Fruit fly (Drosophila melanogaster) whole organism: Measurements from ENCODE around the gene Taf4.

Experiments used
- CG8478 ChIP-seq: fragments of >200 bp; optimal IDR thresholded peaks from 2 replicates; lab custom pipeline; 2018; ENCODE audit warnings: inconsistent platforms
- Dll ChIP-seq: fragments of >200 bp; optimal IDR thresholded peaks from 2 replicates; lab custom pipeline; 2017
- EcR ChIP-seq, 2 experiments: fragments of >200 bp; optimal IDR thresholded peaks; 2 replicates each; lab custom pipeline; 2017; ENCODE audit warnings: missing biosample characterization in 2 of 2, missing genetic modification characterization in 2 of 2, missing genetic modification reagents in 2 of 2
- pan ChIP-seq: fragments of >200 bp; optimal IDR thresholded peaks from 2 replicates; lab custom pipeline; 2017
- psq ChIP-seq: fragments of >200 bp; optimal IDR thresholded peaks from 2 replicates; lab custom pipeline; 2017
- usp ChIP-seq: fragments of >200 bp; optimal IDR thresholded peaks from 2 replicates; lab custom pipeline; 2017; ENCODE audit warnings: missing biosample characterization, missing genetic modification characterization, mixed read lengths

Taf4 gene

DNA sequence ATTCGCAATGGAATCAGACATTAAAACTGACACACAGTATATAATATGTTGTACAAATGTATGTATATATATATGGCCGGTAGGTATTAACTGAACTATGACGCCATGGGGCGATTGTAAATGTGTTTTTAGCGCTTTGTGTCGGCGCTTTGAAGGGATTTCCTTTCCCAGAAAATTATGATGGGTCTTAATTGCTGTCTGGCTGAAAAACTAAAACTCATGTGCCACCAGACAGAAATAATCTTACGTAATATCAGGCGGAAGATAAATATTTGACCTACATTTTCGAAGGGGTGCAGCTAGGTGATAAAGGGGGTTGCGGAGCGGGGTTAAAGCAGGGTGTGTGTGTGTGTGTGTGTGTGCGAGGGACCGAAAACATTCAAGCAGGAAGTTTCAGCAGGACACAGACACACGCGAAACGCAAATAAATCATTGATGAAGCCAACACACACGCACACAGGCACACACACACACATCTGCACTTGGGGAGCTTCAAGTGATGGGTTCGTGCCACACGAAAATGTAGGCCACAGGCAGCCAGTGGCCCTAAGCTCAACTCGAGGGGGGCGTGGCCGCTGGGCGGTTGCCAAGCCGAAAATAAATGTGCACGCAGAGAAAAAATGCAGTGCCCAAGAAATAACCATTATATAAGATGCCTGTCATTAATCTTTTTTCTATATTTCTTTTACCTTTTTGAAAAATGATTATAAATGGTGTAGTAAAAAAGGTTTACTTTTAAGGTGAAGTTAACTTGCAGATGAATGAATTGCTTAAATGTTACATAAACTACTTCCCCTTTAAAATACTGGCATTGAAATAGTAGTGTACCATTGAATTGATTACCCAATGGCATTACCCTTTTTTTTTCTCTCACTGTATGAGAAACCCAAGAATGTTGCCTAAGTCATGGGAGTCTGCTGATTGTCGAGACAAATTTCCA, 44.5 kb downstream of the Taf4 start:
- TF ChIP-seq CG8478 (no peak), EcR (GFP tag; optimal IDR thresholded peaks at IDR 0.05; lab: Kevin White, UChicago) (no peak), pan (lab: Kevin White, UChicago) (no peak)

- no peak for TF ChIP-seq CG8478
- TF ChIP-seq Dll (lab: Kevin White, UChicago), result no peak
- no peak for TF ChIP-seq pan (lab: Kevin White, UChicago)
- no peak for TF ChIP-seq EcR (GFP tag; optimal IDR thresholded peaks at IDR 0.05; lab: Kevin White, UChicago)
- TF ChIP-seq usp (GFP tag; lab: Kevin White, UChicago), result no peak
- no peak for TF ChIP-seq psq (lab: Kevin White, UChicago)
Observed at dm6 chr3L:16158322-16158721, 45.3 kb downstream of the Taf4 start.

DNA sequence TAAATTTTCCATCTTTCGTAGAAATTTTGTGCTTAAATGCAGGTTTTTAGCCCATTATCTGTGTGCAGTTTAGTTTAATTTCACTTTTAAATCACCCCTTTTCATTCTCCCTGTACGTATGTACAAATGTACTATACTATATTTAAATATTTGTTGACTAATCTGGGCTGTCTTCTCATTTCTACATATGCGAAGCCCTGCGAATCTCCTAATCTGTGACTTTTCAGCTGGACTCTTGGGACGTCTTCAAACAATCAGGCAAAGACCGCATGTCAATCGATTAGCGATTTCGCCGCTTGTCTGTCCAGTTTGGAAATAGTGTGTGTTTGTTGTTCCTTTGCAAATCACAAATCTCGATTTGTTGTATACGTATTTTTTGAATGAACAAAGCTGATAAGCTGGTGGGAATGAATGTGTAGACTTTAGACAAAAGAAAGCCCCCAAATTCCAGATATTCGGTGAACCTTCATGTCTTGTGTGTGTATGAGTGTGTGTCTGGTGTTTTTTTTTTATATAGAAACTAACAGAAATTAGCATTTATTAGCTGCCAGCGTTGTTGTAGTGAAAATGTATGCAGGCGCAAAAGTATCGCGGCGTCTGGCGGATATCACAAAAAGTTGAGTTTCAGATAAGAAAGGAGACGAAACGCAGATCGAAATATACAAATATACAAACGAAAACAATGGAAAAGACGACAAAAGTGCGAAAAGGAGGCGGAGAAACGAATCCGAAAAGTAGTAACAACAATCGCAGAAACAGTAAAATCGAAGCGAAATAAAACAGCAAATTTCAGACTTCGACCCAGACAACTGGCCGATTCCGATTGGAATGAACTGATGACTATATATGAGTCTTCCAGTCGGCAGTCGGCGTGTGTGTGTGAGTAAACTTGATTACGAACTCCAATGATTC, 46.4 kb downstream of the Taf4 start:
- TF ChIP-seq psq (lab: Kevin White, UChicago) (no peak), Dll (lab: Kevin White, UChicago) (no peak), usp (GFP tag; lab: Kevin White, UChicago) (no peak)

DNA sequence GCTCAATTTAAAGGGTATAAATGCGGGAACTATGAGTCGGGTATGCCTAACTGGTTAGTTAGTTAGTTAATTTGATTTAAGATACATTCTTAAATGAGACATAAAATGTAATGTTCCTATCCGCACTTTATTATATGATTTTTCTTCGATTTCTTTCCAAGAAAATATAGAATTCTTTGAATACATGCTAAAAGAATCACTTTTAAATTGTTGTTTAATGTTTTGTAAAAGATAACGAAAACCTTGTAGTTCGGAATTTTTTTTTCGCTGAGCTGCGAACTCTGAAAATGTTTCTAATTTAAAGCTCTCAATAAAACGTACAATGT, 47.0 kb downstream of the Taf4 start:
- TF ChIP-seq CG8478, result no peak
- TF ChIP-seq Dll (lab: Kevin White, UChicago), result no peak
- TF ChIP-seq psq (lab: Kevin White, UChicago), result no peak
- TF ChIP-seq EcR (GFP tag; optimal IDR thresholded peaks at IDR 0.05; lab: Kevin White, UChicago), result no peak
- TF ChIP-seq pan (lab: Kevin White, UChicago), result no peak
- no peak for TF ChIP-seq usp (GFP tag; lab: Kevin White, UChicago)

- TF ChIP-seq EcR (GFP tag; optimal IDR thresholded peaks at IDR 0.05; lab: Kevin White, UChicago) (no peak), CG8478 (no peak), usp (GFP tag; lab: Kevin White, UChicago) (no peak), pan (lab: Kevin White, UChicago) (no peak), psq (lab: Kevin White, UChicago) (no peak), Dll (lab: Kevin White, UChicago) (no peak)
Observed at dm6 chr3L:16160420-16161069, 47.5 kb downstream of the Taf4 start.

dm6 chr3L:16161131-16161530, 48.1 kb downstream of the Taf4 start:
- no peak for TF ChIP-seq pan (lab: Kevin White, UChicago)
- peak in 1 of 2 experiments; percentile 28 for TF ChIP-seq EcR (GFP tag; optimal IDR thresholded peaks at IDR 0.05; lab: Kevin White, UChicago)
- no peak for TF ChIP-seq psq (lab: Kevin White, UChicago)
- no peak for TF ChIP-seq CG8478

- TF ChIP-seq EcR (GFP tag; optimal IDR thresholded peaks at IDR 0.05; lab: Kevin White, UChicago), result peak in 1 of 2 experiments; percentile 98
- TF ChIP-seq psq (lab: Kevin White, UChicago), result no peak
Observed at dm6 chr3L:16161847-16162556, 49.0 kb downstream of the Taf4 start.

- TF ChIP-seq psq (lab: Kevin White, UChicago), result no peak
- TF ChIP-seq usp (GFP tag; lab: Kevin White, UChicago), result no peak
- TF ChIP-seq pan (lab: Kevin White, UChicago), result no peak
- no peak for TF ChIP-seq CG8478
- no peak for TF ChIP-seq Dll (lab: Kevin White, UChicago)
- no peak for TF ChIP-seq EcR (GFP tag; optimal IDR thresholded peaks at IDR 0.05; lab: Kevin White, UChicago)
Observed at dm6 chr3L:16164150-16165039, 51.4 kb downstream of the Taf4 start, which contains the start of gene CG5151. Gene CG5151 (minus strand): TSS chr3L:16164701.

DNA sequence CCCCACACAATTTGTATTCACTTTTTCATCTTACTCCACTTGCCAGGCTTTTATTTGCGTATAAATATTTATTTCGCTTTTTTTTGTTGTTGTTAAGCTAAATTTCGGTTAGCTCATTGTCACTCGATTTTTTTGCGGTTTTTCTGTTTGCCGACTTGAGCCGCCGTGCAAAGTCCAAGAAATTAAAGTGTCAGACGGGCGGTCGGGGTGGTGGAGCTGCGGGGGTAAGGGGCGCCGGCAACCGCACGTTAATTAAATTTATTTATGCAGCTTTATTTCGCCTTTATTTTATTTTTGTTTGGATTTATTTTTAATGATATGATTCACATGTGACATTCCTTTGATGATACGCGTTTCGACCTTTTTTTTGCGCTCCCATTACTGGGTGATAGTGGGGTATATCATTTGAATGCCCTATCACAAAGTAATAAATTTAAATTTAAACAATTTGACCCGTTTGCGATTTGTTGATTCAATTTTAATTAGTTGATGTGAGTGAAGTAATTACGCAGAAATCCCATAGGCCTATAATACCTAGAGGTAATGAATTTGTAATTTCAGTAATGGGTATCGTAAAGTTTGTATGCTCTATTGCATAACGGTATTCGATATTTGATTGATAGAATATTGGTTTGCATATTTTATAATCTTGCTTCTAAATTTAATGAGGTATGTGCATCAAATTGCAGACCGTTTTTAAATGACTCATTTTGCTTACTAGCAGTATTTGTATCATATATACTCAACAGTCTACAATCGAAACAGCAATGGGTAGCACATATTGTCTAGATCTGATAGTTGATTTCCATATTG, 52.5 kb downstream of the Taf4 start:
- TF ChIP-seq pan (lab: Kevin White, UChicago) (no peak), CG8478 (no peak), EcR (GFP tag; optimal IDR thresholded peaks at IDR 0.05; lab: Kevin White, UChicago) (no peak), usp (GFP tag; lab: Kevin White, UChicago) (no peak), Dll (lab: Kevin White, UChicago) (no peak)
